Fruit fly (Drosophila melanogaster) whole organism, embryonic: Measurements from ENCODE around the gene CG11279.
A peak's percentile ranks its signal among the peaks of the same experiment; 100 is the strongest.

Experiments used
- CG12155 ChIP-seq: fragments of 200-800 bp; sonication (Bioruptor generic); optimal IDR thresholded peaks from 3 replicates; lab custom pipeline; 2016; ENCODE audit warnings: missing biosample characterization, missing genetic modification characterization
- CG12769 ChIP-seq: fragments of 200-800 bp; sonication (Bioruptor generic); optimal IDR thresholded peaks from 2 replicates; lab custom pipeline; 2019; ENCODE audit warnings: missing biosample characterization, mild to moderate bottlenecking, missing genetic modification characterization, moderate library complexity
- CG13624 ChIP-seq: fragments of 200-800 bp; sonication (Bioruptor generic); optimal IDR thresholded peaks from 2 replicates; lab custom pipeline; 2016; ENCODE audit warnings: missing biosample characterization, missing genetic modification characterization
- CG13775 ChIP-seq: fragments of 200-800 bp; sonication (Bioruptor generic); optimal IDR thresholded peaks from 3 replicates; lab custom pipeline; 2017; ENCODE audit warnings: missing biosample characterization, mild to moderate bottlenecking, missing genetic modification characterization
- CG13894 ChIP-seq: fragments of 200-800 bp; sonication (Bioruptor generic); optimal IDR thresholded peaks from 3 replicates; lab custom pipeline; 2018; ENCODE audit warnings: missing biosample characterization, mild to moderate bottlenecking, missing genetic modification characterization, moderate library complexity
- CG1647 ChIP-seq: fragments of 200-800 bp; sonication (Bioruptor generic); optimal IDR thresholded peaks from 3 replicates; lab custom pipeline; 2016; ENCODE audit warnings: missing biosample characterization, missing genetic modification characterization
- CG16779 ChIP-seq: fragments of 200-800 bp; sonication (Bioruptor generic); IDR thresholded peaks from 2 replicates; pipeline ENCODE4 v1.3.6; 2022; ENCODE audit warnings: missing biosample characterization, missing genetic modification characterization
- CG16813 ChIP-seq: fragments of 200-800 bp; sonication (Bioruptor generic); IDR thresholded peaks from 3 replicates; pipeline ENCODE4 v1.3.6; 2022; ENCODE audit warnings: missing biosample characterization, missing genetic modification characterization; ENCODE audit not compliant: partially characterized antibody
- CG17186 ChIP-seq: fragments of 200-800 bp; sonication (Bioruptor generic); optimal IDR thresholded peaks from 3 replicates; lab custom pipeline; 2017; ENCODE audit warnings: missing biosample characterization, missing genetic modification reagents, missing genetic modification characterization
- CG17359 ChIP-seq: fragments of 200-800 bp; sonication (Bioruptor generic); optimal IDR thresholded peaks from 3 replicates; lab custom pipeline; 2018; ENCODE audit warnings: missing biosample characterization, mild to moderate bottlenecking, missing genetic modification characterization, moderate library complexity
- CG17612 ChIP-seq: fragments of 200-800 bp; sonication (Bioruptor generic); IDR thresholded peaks from 2 replicates; pipeline ENCODE4 v1.3.6; 2022; ENCODE audit warnings: missing biosample characterization, missing genetic modification characterization
- CG3281 ChIP-seq: fragments of 200-800 bp; sonication (Bioruptor generic); optimal IDR thresholded peaks from 3 replicates; lab custom pipeline; 2017; ENCODE audit warnings: missing biosample characterization, mild to moderate bottlenecking, missing genetic modification characterization
- CG34224 ChIP-seq: fragments of 200-800 bp; sonication (Bioruptor generic); IDR thresholded peaks from 3 replicates; pipeline ENCODE4 v1.3.6; 2022; ENCODE audit warnings: missing biosample characterization, missing genetic modification characterization; ENCODE audit not compliant: partially characterized antibody
- CG7928 ChIP-seq: fragments of 200-800 bp; sonication (Bioruptor generic); optimal IDR thresholded peaks from 2 replicates; lab custom pipeline; 2017; ENCODE audit warnings: missing biosample characterization, mild to moderate bottlenecking, missing genetic modification characterization
- CG8478 ChIP-seq: fragments of >200 bp; optimal IDR thresholded peaks from 2 replicates; lab custom pipeline; 2018
- CG9797 ChIP-seq: fragments of 200-800 bp; sonication (Bioruptor generic); optimal IDR thresholded peaks from 3 replicates; lab custom pipeline; 2018; ENCODE audit warnings: missing biosample characterization, mild to moderate bottlenecking, missing genetic modification characterization
- CG9876 ChIP-seq: fragments of 200-800 bp; sonication (Bioruptor generic); optimal IDR thresholded peaks from 2 replicates; lab custom pipeline; 2016; ENCODE audit warnings: missing biosample characterization, missing genetic modification characterization
- CG9932 ChIP-seq: fragments of 200-800 bp; sonication (Bioruptor generic); IDR thresholded peaks from 2 replicates; pipeline ENCODE4 v1.3.6; 2022; ENCODE audit warnings: missing biosample characterization, missing genetic modification characterization
- Dbx ChIP-seq: fragments of 200-800 bp; sonication (Bioruptor generic); IDR thresholded peaks from 3 replicates; pipeline ENCODE4 v1.3.6; 2022; ENCODE audit warnings: missing biosample characterization, missing genetic modification characterization
- Doc3 ChIP-seq: fragments of 200-800 bp; sonication (Bioruptor generic); IDR thresholded peaks from 3 replicates; pipeline ENCODE4 v1.3.6; 2022; ENCODE audit warnings: missing biosample characterization, missing genetic modification characterization; ENCODE audit not compliant: partially characterized antibody
- Dp ChIP-seq: fragments of 200-800 bp; sonication (Bioruptor generic); optimal IDR thresholded peaks from 2 replicates; lab custom pipeline; 2018; ENCODE audit warnings: missing biosample characterization, mild to moderate bottlenecking, missing genetic modification characterization, moderate library complexity
- ERR ChIP-seq: fragments of 200-800 bp; sonication (Bioruptor generic); optimal IDR thresholded peaks from 2 replicates; lab custom pipeline; 2016; ENCODE audit warnings: missing biosample characterization, missing genetic modification characterization
- H2.0 ChIP-seq: fragments of 200-800 bp; sonication (Bioruptor generic); IDR thresholded peaks from 2 replicates; pipeline ENCODE4 v1.3.6; 2022; ENCODE audit warnings: missing biosample characterization, missing genetic modification characterization
- HHEX ChIP-seq: fragments of 200-800 bp; sonication (Bioruptor generic); optimal IDR thresholded peaks from 3 replicates; lab custom pipeline; 2017; ENCODE audit warnings: missing biosample characterization, mild to moderate bottlenecking, missing genetic modification characterization, missing genetic modification reagents
- HLH54F ChIP-seq: fragments of 200-800 bp; sonication (Bioruptor generic); optimal IDR thresholded peaks from 3 replicates; lab custom pipeline; 2016; ENCODE audit warnings: missing biosample characterization, missing genetic modification characterization
- Hsf ChIP-seq: fragments of 200-800 bp; sonication (Bioruptor generic); optimal IDR thresholded peaks from 3 replicates; lab custom pipeline; 2016; ENCODE audit warnings: missing biosample characterization, missing genetic modification characterization
- Lhr ChIP-seq: fragments of 200-800 bp; sonication (Bioruptor generic); optimal IDR thresholded peaks from 3 replicates; lab custom pipeline; 2017; ENCODE audit warnings: mild to moderate bottlenecking, missing biosample characterization, missing genetic modification reagents, missing genetic modification characterization
- Lpt ChIP-seq: fragments of >200 bp; optimal IDR thresholded peaks from 2 replicates; lab custom pipeline; 2018; ENCODE audit warnings: missing biosample characterization, missing genetic modification characterization
- Mrtf ChIP-seq: fragments of 200-800 bp; sonication (Bioruptor generic); IDR thresholded peaks from 3 replicates; pipeline ENCODE4 v1.3.6; 2022; ENCODE audit warnings: missing biosample characterization, missing genetic modification characterization
- Nf-YA ChIP-seq: fragments of 200-800 bp; sonication (Bioruptor generic); IDR thresholded peaks from 2 replicates; pipeline ENCODE4 v1.3.6; 2022; ENCODE audit warnings: missing biosample characterization, missing genetic modification characterization
- Rx ChIP-seq: fragments of 200-800 bp; sonication (Bioruptor generic); IDR thresholded peaks from 2 replicates; pipeline ENCODE4 v1.3.6; 2022; ENCODE audit warnings: missing biosample characterization, missing genetic modification characterization
- al ChIP-seq: fragments of 200-800 bp; sonication (Bioruptor generic); IDR thresholded peaks from 2 replicates; pipeline ENCODE4 v1.3.6; 2022; ENCODE audit warnings: missing biosample characterization, missing genetic modification characterization
- ase ChIP-seq: fragments of 200-800 bp; sonication (Bioruptor generic); IDR thresholded peaks from 3 replicates; pipeline ENCODE4 v1.3.6; 2022; ENCODE audit warnings: missing biosample characterization, missing genetic modification characterization
- bab2 ChIP-seq: fragments of 200-800 bp; sonication (Bioruptor generic); optimal IDR thresholded peaks from 2 replicates; lab custom pipeline; 2016; ENCODE audit warnings: missing biosample characterization, missing genetic modification characterization
- caup ChIP-seq: fragments of 200-800 bp; sonication (Bioruptor generic); optimal IDR thresholded peaks from 3 replicates; lab custom pipeline; 2017; ENCODE audit warnings: missing biosample characterization, mild to moderate bottlenecking, missing genetic modification characterization, moderate library complexity; ENCODE audit not compliant: severe bottlenecking
- corto ChIP-seq: fragments of 200-800 bp; sonication (Bioruptor generic); optimal IDR thresholded peaks from 2 replicates; lab custom pipeline; 2016; ENCODE audit warnings: missing biosample characterization, mild to moderate bottlenecking, missing genetic modification characterization, moderate library complexity
- dm ChIP-seq: fragments of 200-800 bp; sonication (Bioruptor generic); optimal IDR thresholded peaks from 3 replicates; lab custom pipeline; 2016; ENCODE audit warnings: missing biosample characterization, missing genetic modification characterization
- exex ChIP-seq: fragments of 200-800 bp; sonication (Bioruptor generic); optimal IDR thresholded peaks from 4 replicates; lab custom pipeline; 2018; ENCODE audit warnings: missing biosample characterization, mild to moderate bottlenecking, missing genetic modification characterization, moderate library complexity
- hb ChIP-seq: fragments of 200-800 bp; sonication (Bioruptor generic); IDR thresholded peaks from 3 replicates; pipeline ENCODE4 v1.3.6; 2022; ENCODE audit warnings: missing biosample characterization, missing genetic modification characterization; ENCODE audit not compliant: partially characterized antibody
- knrl ChIP-seq: fragments of 200-800 bp; sonication (Bioruptor generic); IDR thresholded peaks from 3 replicates; pipeline ENCODE4 v1.3.6; 2022; ENCODE audit warnings: missing biosample characterization, missing genetic modification characterization; ENCODE audit not compliant: partially characterized antibody
- odd ChIP-seq: fragments of 200-800 bp; sonication (Bioruptor generic); optimal IDR thresholded peaks from 2 replicates; lab custom pipeline; 2017; ENCODE audit warnings: missing biosample characterization, mild to moderate bottlenecking, missing genetic modification characterization
- pros ChIP-seq: fragments of 200-800 bp; sonication (Bioruptor generic); optimal IDR thresholded peaks from 3 replicates; lab custom pipeline; 2019; ENCODE audit warnings: missing biosample characterization, mild to moderate bottlenecking, missing genetic modification characterization, moderate library complexity
- pzg ChIP-seq: fragments of 200-800 bp; sonication (Bioruptor generic); optimal IDR thresholded peaks from 3 replicates; lab custom pipeline; 2018; ENCODE audit warnings: missing biosample characterization, mild to moderate bottlenecking, missing genetic modification characterization, moderate library complexity
- row ChIP-seq: fragments of 200-800 bp; sonication (Bioruptor generic); IDR thresholded peaks from 3 replicates; pipeline ENCODE4 v1.3.6; 2022; ENCODE audit warnings: missing biosample characterization, missing genetic modification characterization
- sc ChIP-seq, 3 experiments: fragments of >200 bp in 2 of 3; fragments of 200-800 bp in 1 of 3; sonication (Bioruptor generic) in 1 of 3; optimal IDR thresholded peaks; 2 replicates in 2 of 3; 3 replicates in 1 of 3; lab custom pipeline; 2017; ENCODE audit warnings: mild to moderate bottlenecking in 1 of 3, missing biosample characterization in 1 of 3, missing genetic modification characterization in 1 of 3, missing genetic modification reagents in 1 of 3
- sens-2 ChIP-seq: fragments of 200-800 bp; sonication (Bioruptor generic); IDR thresholded peaks from 2 replicates; pipeline ENCODE4 v1.3.6; 2022; ENCODE audit warnings: missing biosample characterization, missing genetic modification characterization
- sug ChIP-seq: fragments of 200-800 bp; optimal IDR thresholded peaks from 2 replicates; lab custom pipeline; 2019; ENCODE audit warnings: missing biosample characterization, mild to moderate bottlenecking, missing genetic modification characterization, moderate library complexity
- unc-4 ChIP-seq: fragments of 200-800 bp; sonication (Bioruptor generic); IDR thresholded peaks from 2 replicates; pipeline ENCODE4 v1.3.6; 2022; ENCODE audit warnings: missing biosample characterization, missing genetic modification characterization; ENCODE audit not compliant: partially characterized antibody
- usp ChIP-seq: fragments of >200 bp; optimal IDR thresholded peaks from 2 replicates; lab custom pipeline; 2017; ENCODE audit warnings: missing biosample characterization, missing genetic modification characterization
- zf30C ChIP-seq: fragments of 200-800 bp; sonication (Bioruptor generic); optimal IDR thresholded peaks from 3 replicates; lab custom pipeline; 2018; ENCODE audit warnings: missing biosample characterization, mild to moderate bottlenecking, missing genetic modification characterization

CG11279 gene

DNA sequence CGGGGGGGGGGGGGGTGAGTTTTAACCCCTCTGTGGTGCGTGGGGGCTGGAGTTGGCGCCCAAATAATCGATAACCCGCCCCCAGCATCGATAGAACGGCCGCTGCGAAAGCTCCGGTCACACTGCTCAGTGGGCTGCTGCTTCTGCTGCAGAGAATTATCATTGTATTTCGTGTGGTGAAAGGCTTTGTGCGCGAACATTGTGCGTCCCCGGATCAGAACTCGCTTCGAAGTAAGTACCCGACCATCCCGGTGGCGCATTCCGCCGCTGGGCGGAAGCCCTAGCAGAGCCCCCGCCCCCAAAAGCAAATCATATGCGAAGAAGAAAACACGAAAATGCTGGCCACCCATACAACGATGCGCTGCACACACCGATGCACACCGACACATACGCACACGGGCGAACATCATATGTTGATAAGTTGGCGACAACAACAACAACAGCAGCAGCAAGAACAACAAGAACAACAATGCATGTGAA lies 2.4 kb upstream of the CG11279 start, which contains the start of gene Syx13 (continued):
- TF ChIP-seq Nf-YA (GFP tag; lab: Robert Waterston, UW) (no peak), pzg (peak; percentile 87), CG9876 (GFP tag; lab: Kevin White, UChicago) (no peak), Mrtf (GFP tag; lab: Robert Waterston, UW) (no peak), zf30C (GFP tag; lab: Kevin White, UChicago) (no peak), CG17612 (GFP tag; lab: Robert Waterston, UW) (no peak), row (peak; percentile 43; the same call in 2 of the 3 replicates), caup (GFP tag; lab: Kevin White, UChicago) (peak; percentile 24), sens-2 (GFP tag; lab: Robert Waterston, UW) (no peak), CG16779 (GFP tag; lab: Robert Waterston, UW) (no peak), CG9797 (GFP tag; lab: Kevin White, UChicago) (peak; percentile 91), HLH54F (no peak), CG12769 (tag; lab: Kevin White, UChicago) (peak; percentile 6), Dp (GFP tag; lab: Kevin White, UChicago) (peak; percentile 80), Rx (no peak), Dbx (peak; percentile 45; the same call in 1 of the 3 replicates), CG34224 (GFP tag; lab: Robert Waterston, UW) (peak; percentile 61; the same call in 2 of the 3 replicates), Doc3 (GFP tag; lab: Robert Waterston, UW) (peak; percentile 54; the same call in 1 of the 3 replicates), CG13775 (GFP tag; lab: Kevin White, UChicago) (peak; percentile 13), Hsf (GFP tag; lab: Kevin White, UChicago) (no peak), odd (no peak), CG12155 (GFP tag; lab: Kevin White, UChicago) (no peak), dm (GFP tag; lab: Kevin White, UChicago) (peak; percentile 26), sc (optimal IDR thresholded peaks at IDR 0.05; lab: Kevin White, UChicago) (no peak), sc (GFP tag; optimal IDR thresholded peaks at IDR 0.05; lab: Kevin White, UChicago) (no peak), pros (peak; percentile 34), Lhr (no peak), knrl (GFP tag; lab: Robert Waterston, UW) (peak; percentile 78), CG13624 (GFP tag; lab: Kevin White, UChicago) (no peak), CG16813 (GFP tag; lab: Robert Waterston, UW) (peak; percentile 72), unc-4 (GFP tag; lab: Robert Waterston, UW) (peak; percentile 78), ERR (no peak), HHEX (GFP tag; lab: Kevin White, UChicago) (peak; percentile 1), ase (GFP tag; lab: Robert Waterston, UW) (no peak), CG9932 (no peak; the same call in 1 of the 2 replicates), CG7928 (no peak), CG13894 (tag; lab: Kevin White, UChicago) (peak; percentile 40), exex (tag; lab: Kevin White, UChicago) (peak; percentile 5), CG3281 (GFP tag; lab: Kevin White, UChicago) (no peak), H2.0 (no peak), bab2 (GFP tag; lab: Kevin White, UChicago) (no peak), corto (no peak), CG17359 (tag; lab: Kevin White, UChicago) (no peak), CG8478 (lab: Kevin White, UChicago) (peak; percentile 86), Lpt (GFP tag; lab: Kevin White, UChicago) (no peak), usp (no peak), al (GFP tag; lab: Robert Waterston, UW) (no peak), CG1647 (GFP tag; lab: Kevin White, UChicago) (no peak), hb (GFP tag; lab: Robert Waterston, UW) (peak; percentile 64; the same call in 2 of the 3 replicates), sug (tag; lab: Kevin White, UChicago) (peak; percentile 97), CG17186 (GFP tag; lab: Kevin White, UChicago) (peak; percentile 65)
